Fruit fly (Drosophila melanogaster) whole organism, adult: ENCODE data around the gene B4.

Source experiments
- CG11617 ChIP-seq: fragments of 200-800 bp; sonication (Bioruptor generic); optimal IDR thresholded peaks from 2 replicates; lab custom pipeline; 2017; ENCODE audit warnings: mild to moderate bottlenecking, missing biosample characterization, missing genetic modification reagents, missing genetic modification characterization
- CG12768 ChIP-seq: fragments of 200-800 bp; sonication (Bioruptor generic); optimal IDR thresholded peaks from 2 replicates; lab custom pipeline; 2017; ENCODE audit warnings: missing biosample characterization, missing genetic modification characterization, mild to moderate bottlenecking, moderate library complexity, missing genetic modification reagents
- CG14711 ChIP-seq: fragments of 200-800 bp; sonication (Bioruptor generic); optimal IDR thresholded peaks from 2 replicates; lab custom pipeline; 2018; ENCODE audit warnings: missing biosample characterization, mild to moderate bottlenecking, missing genetic modification characterization, moderate library complexity
- CG1620 ChIP-seq: fragments of 200-800 bp; sonication (Bioruptor generic); optimal IDR thresholded peaks from 2 replicates; lab custom pipeline; 2016; ENCODE audit warnings: missing biosample characterization, missing genetic modification characterization
- CG33017 ChIP-seq: fragments of 200-800 bp; sonication (Bioruptor generic); optimal IDR thresholded peaks from 2 replicates; lab custom pipeline; 2018; ENCODE audit warnings: missing biosample characterization, mild to moderate bottlenecking, missing genetic modification characterization, moderate library complexity
- CG5204 ChIP-seq: fragments of 200-800 bp; sonication (Bioruptor generic); optimal IDR thresholded peaks from 2 replicates; lab custom pipeline; 2016; ENCODE audit warnings: missing biosample characterization, missing genetic modification characterization
- CG7045 ChIP-seq: fragments of 200-800 bp; sonication (Bioruptor generic); optimal IDR thresholded peaks from 2 replicates; lab custom pipeline; 2017; ENCODE audit warnings: missing biosample characterization, mild to moderate bottlenecking, missing genetic modification characterization
- CG7101 ChIP-seq: fragments of 200-800 bp; sonication (Bioruptor generic); optimal IDR thresholded peaks from 2 replicates; lab custom pipeline; 2018; ENCODE audit warnings: missing biosample characterization, mild to moderate bottlenecking, missing genetic modification characterization, moderate library complexity
- Clk ChIP-seq: fragments of 200-800 bp; sonication (Bioruptor generic); optimal IDR thresholded peaks from 2 replicates; lab custom pipeline; 2017; ENCODE audit warnings: missing biosample characterization, missing genetic modification characterization
- Crg-1 ChIP-seq: fragments of 200-800 bp; sonication (Bioruptor generic); optimal IDR thresholded peaks from 2 replicates; lab custom pipeline; 2016; ENCODE audit warnings: missing biosample characterization, missing genetic modification characterization
- Hr96 ChIP-seq: fragments of 200-800 bp; sonication (Bioruptor generic); optimal IDR thresholded peaks from 2 replicates; lab custom pipeline; 2016; ENCODE audit warnings: missing biosample characterization, missing genetic modification characterization
- Mnt ChIP-seq: fragments of 200-800 bp; sonication (Bioruptor generic); optimal IDR thresholded peaks from 2 replicates; lab custom pipeline; 2016; ENCODE audit warnings: missing biosample characterization, mild to moderate bottlenecking, missing genetic modification characterization
- bab1 ChIP-seq: fragments of 200-800 bp; sonication (Bioruptor generic); optimal IDR thresholded peaks from 3 replicates; lab custom pipeline; 2019; ENCODE audit warnings: missing biosample characterization, mild to moderate bottlenecking, missing genetic modification characterization, moderate library complexity
- cic ChIP-seq: fragments of 200-800 bp; sonication (Bioruptor generic); optimal IDR thresholded peaks from 2 replicates; lab custom pipeline; 2017; ENCODE audit warnings: missing biosample characterization, mild to moderate bottlenecking, missing genetic modification characterization, moderate library complexity
- cnc ChIP-seq, 2 experiments: fragments of >200 bp; optimal IDR thresholded peaks; 2 replicates each; lab custom pipeline; 2017
- kay ChIP-seq: fragments of 200-800 bp; sonication (Bioruptor generic); peaks from one replicate; lab custom pipeline; 2016; ENCODE audit warnings: missing biosample characterization, missing genetic modification characterization, borderline replicate concordance
- ovo ChIP-seq: fragments of 200-800 bp; sonication (Bioruptor generic); optimal IDR thresholded peaks from 2 replicates; lab custom pipeline; 2016; ENCODE audit warnings: missing biosample characterization, missing genetic modification characterization
- pad ChIP-seq: fragments of 200-800 bp; sonication (Bioruptor generic); optimal IDR thresholded peaks from 3 replicates; lab custom pipeline; 2017; ENCODE audit warnings: missing biosample characterization, missing genetic modification characterization, mild to moderate bottlenecking, moderate library complexity, missing genetic modification reagents
- tj ChIP-seq: fragments of 200-800 bp; sonication (Bioruptor generic); optimal IDR thresholded peaks from 3 replicates; lab custom pipeline; 2017; ENCODE audit warnings: missing biosample characterization, mild to moderate bottlenecking, missing genetic modification characterization, moderate library complexity
- toe ChIP-seq: fragments of 200-800 bp; sonication (Bioruptor generic); optimal IDR thresholded peaks from 2 replicates; lab custom pipeline; 2016; ENCODE audit warnings: missing biosample characterization, missing genetic modification characterization

B4 gene

dm6 chr2L:13570982-13571426 lies 21.9 kb upstream of the B4 start:
- no peak for TF ChIP-seq Clk
- no peak for TF ChIP-seq cic (GFP tag; lab: Kevin White, UChicago)
- TF ChIP-seq CG7045 (GFP tag; lab: Kevin White, UChicago): peak; percentile 33
- peak; percentile 34 for TF ChIP-seq CG14711 (tag; lab: Kevin White, UChicago)
- TF ChIP-seq CG12768: peak; percentile 24
- peak; percentile 53 for TF ChIP-seq CG11617 (GFP tag; lab: Kevin White, UChicago)
- peak; percentile 60 for TF ChIP-seq CG7101 (tag; lab: Kevin White, UChicago)
- TF ChIP-seq Mnt (GFP tag; lab: Kevin White, UChicago): no peak
- TF ChIP-seq kay: no peak
- peak; percentile 43 for TF ChIP-seq Hr96 (GFP tag; lab: Kevin White, UChicago)
- peak; percentile 27 for TF ChIP-seq CG1620 (GFP tag; lab: Kevin White, UChicago)
- peak; percentile 83 for TF ChIP-seq bab1 (GFP tag; lab: Kevin White, UChicago)
- no peak for TF ChIP-seq tj
- peak; percentile 46 for TF ChIP-seq CG5204 (GFP tag; lab: Kevin White, UChicago)

DNA sequence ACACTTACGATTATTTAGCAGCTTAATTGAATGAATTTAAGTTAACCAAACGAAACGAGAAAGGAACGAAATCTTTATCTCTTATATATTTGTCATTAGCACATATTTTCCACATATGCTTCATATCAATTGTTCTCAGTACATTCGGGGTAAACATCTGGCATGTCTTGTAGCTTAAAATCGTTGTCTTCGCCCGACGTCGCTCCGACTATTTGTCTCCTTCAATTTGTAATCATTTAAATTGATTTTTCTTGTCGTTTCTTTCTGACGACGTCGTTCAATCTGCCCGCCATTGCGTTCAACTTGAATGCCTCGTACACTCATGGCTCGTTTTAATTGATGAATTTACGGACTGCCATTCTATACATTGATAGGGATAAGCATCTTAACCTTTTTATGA lies 20.9 kb upstream of the B4 start:
- no peak for TF ChIP-seq CG12768
- no peak for TF ChIP-seq CG5204 (GFP tag; lab: Kevin White, UChicago)
- no peak for TF ChIP-seq Hr96 (GFP tag; lab: Kevin White, UChicago)
- no peak for TF ChIP-seq cnc (optimal IDR thresholded peaks at IDR 0.05; lab: Kevin White, UChicago)
- TF ChIP-seq CG11617 (GFP tag; lab: Kevin White, UChicago): no peak
- no peak for TF ChIP-seq ovo
- TF ChIP-seq CG7101 (tag; lab: Kevin White, UChicago): no peak
- TF ChIP-seq CG1620 (GFP tag; lab: Kevin White, UChicago): no peak
- no peak for TF ChIP-seq Mnt (GFP tag; lab: Kevin White, UChicago)
- no peak for TF ChIP-seq toe (GFP tag; lab: Kevin White, UChicago)
- no peak for TF ChIP-seq CG14711 (tag; lab: Kevin White, UChicago)
- no peak for TF ChIP-seq pad
- no peak for TF ChIP-seq bab1 (GFP tag; lab: Kevin White, UChicago)
- no peak for TF ChIP-seq kay
- TF ChIP-seq Crg-1: no peak
- TF ChIP-seq CG7045 (GFP tag; lab: Kevin White, UChicago): no peak
- no peak for TF ChIP-seq CG33017 (tag; lab: Kevin White, UChicago)
- no peak for TF ChIP-seq cic (GFP tag; lab: Kevin White, UChicago)
- TF ChIP-seq tj: no peak

dm6 chr2L:13568938-13569337 lies 19.8 kb upstream of the B4 start:
- TF ChIP-seq tj (peak; percentile 61), kay (peak; percentile 55), CG7101 (tag; lab: Kevin White, UChicago) (no peak)

DNA sequence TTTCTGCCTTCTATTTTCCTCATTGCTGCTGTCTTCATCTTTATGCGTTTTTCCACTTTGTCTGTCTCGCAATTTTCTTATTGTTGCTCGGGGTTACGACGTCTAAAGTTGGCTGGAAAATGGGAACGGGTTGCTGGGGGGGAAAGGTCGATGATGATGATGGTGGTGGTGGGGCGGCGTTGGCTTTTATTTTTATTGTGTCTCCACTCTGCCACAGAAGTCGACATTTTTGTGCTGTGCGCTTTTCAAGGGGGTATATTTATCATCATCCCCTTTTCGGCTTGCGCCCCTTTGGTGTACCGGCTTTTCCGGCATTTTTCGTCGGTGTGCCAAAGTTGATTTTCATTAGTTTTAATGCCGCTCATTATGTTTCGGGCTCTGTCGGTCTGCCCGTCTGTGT lies 6.3 kb upstream of the B4 start:
- TF ChIP-seq CG5204 (GFP tag; lab: Kevin White, UChicago): no peak
- no peak for TF ChIP-seq CG7101 (tag; lab: Kevin White, UChicago)
- TF ChIP-seq kay: no peak

DNA sequence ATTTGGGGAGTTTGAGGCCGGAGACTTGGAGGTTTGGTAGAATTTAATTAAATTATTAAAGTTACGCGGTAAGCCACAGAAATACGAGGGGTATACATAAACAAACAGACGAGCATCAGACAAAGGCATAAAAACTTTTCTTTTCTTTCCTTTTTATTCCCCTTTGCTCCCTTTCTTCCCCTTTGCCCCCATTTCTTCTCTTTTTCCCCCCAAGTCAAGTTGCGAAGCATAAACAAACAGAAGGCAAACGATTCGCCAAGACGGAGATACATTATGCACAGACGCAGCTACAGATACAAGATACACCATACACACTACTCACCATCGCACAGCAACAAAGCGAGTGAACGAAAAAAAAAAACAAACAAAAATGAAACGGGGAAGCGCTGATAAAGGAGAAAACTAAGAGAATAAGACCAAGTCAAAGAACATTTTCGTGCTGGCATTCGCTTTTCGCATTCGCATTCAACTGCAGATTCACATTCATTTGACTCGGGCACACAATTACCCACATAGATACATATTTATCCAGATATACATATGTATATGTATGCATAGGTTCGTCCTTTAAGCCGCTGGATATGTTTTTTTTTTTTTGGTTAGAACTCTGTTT lies 5.5 kb upstream of the B4 start:
- TF ChIP-seq Crg-1: no peak
- TF ChIP-seq CG7045 (GFP tag; lab: Kevin White, UChicago): no peak
- no peak for TF ChIP-seq CG1620 (GFP tag; lab: Kevin White, UChicago)
- no peak for TF ChIP-seq CG12768
- no peak for TF ChIP-seq ovo
- no peak for TF ChIP-seq CG11617 (GFP tag; lab: Kevin White, UChicago)
- no peak for TF ChIP-seq CG14711 (tag; lab: Kevin White, UChicago)
- no peak for TF ChIP-seq Hr96 (GFP tag; lab: Kevin White, UChicago)
- TF ChIP-seq CG7101 (tag; lab: Kevin White, UChicago): no peak
- TF ChIP-seq bab1 (GFP tag; lab: Kevin White, UChicago): no peak
- no peak for TF ChIP-seq kay
- TF ChIP-seq tj: no peak
- no peak for TF ChIP-seq toe (GFP tag; lab: Kevin White, UChicago)
- no peak for TF ChIP-seq cic (GFP tag; lab: Kevin White, UChicago)
- TF ChIP-seq Clk: no peak
- TF ChIP-seq CG33017 (tag; lab: Kevin White, UChicago): no peak
- TF ChIP-seq pad: no peak

- no peak for TF ChIP-seq CG1620 (GFP tag; lab: Kevin White, UChicago)
Observed at dm6 chr2L:13552686-13553085, 3.6 kb upstream of the B4 start.

dm6 chr2L:13550488-13551033 lies 1.4 kb upstream of the B4 start:
- TF ChIP-seq cnc (optimal IDR thresholded peaks at IDR 0.05; lab: Kevin White, UChicago) (no peak), pad (no peak), CG7101 (tag; lab: Kevin White, UChicago) (no peak)
